Fruit fly (Drosophila melanogaster) whole organism, embryonic: ENCODE data around the gene Ir68b.

Experiments
- B-H1 ChIP-seq: fragments of 200-800 bp; sonication (Bioruptor generic); IDR thresholded peaks from 3 replicates; pipeline ENCODE4 v1.3.6; 2022; ENCODE audit warnings: missing biosample characterization, missing genetic modification characterization
- Blimp-1 ChIP-seq: fragments of 200-800 bp; sonication (Bioruptor generic); optimal IDR thresholded peaks from 3 replicates; lab custom pipeline; 2018; ENCODE audit warnings: missing biosample characterization, missing genetic modification characterization, mild to moderate bottlenecking, moderate library complexity, missing genetic modification reagents
- CG11093 ChIP-seq: fragments of 200-800 bp; sonication (Bioruptor generic); IDR thresholded peaks from 3 replicates; pipeline ENCODE4 v1.3.6; 2022; ENCODE audit warnings: missing biosample characterization, missing genetic modification characterization
- CG12071 ChIP-seq: fragments of 200-800 bp; sonication (Bioruptor generic); optimal IDR thresholded peaks from 3 replicates; lab custom pipeline; 2018; ENCODE audit warnings: missing biosample characterization, mild to moderate bottlenecking, missing genetic modification characterization
- CG13296 ChIP-seq: fragments of 200-800 bp; sonication (Bioruptor generic); optimal IDR thresholded peaks from 3 replicates; lab custom pipeline; 2018; ENCODE audit warnings: missing biosample characterization, mild to moderate bottlenecking, missing genetic modification characterization
- CG13894 ChIP-seq: fragments of 200-800 bp; sonication (Bioruptor generic); optimal IDR thresholded peaks from 3 replicates; lab custom pipeline; 2018; ENCODE audit warnings: missing biosample characterization, mild to moderate bottlenecking, missing genetic modification characterization, moderate library complexity
- CG14860 ChIP-seq: fragments of 200-800 bp; sonication (Bioruptor generic); IDR thresholded peaks from 3 replicates; pipeline ENCODE4 v1.3.6; 2022; ENCODE audit warnings: missing biosample characterization, missing genetic modification characterization; ENCODE audit not compliant: partially characterized antibody
- CG1603 ChIP-seq: fragments of 200-800 bp; sonication (Bioruptor generic); optimal IDR thresholded peaks from 2 replicates; lab custom pipeline; 2019; ENCODE audit warnings: missing biosample characterization, mild to moderate bottlenecking, missing genetic modification characterization, moderate library complexity
- CG1647 ChIP-seq: fragments of 200-800 bp; sonication (Bioruptor generic); optimal IDR thresholded peaks from 3 replicates; lab custom pipeline; 2016; ENCODE audit warnings: missing biosample characterization, missing genetic modification characterization
- CG17186 ChIP-seq: fragments of 200-800 bp; sonication (Bioruptor generic); optimal IDR thresholded peaks from 3 replicates; lab custom pipeline; 2017; ENCODE audit warnings: missing biosample characterization, missing genetic modification reagents, missing genetic modification characterization
- CG17802 ChIP-seq: fragments of 200-800 bp; sonication (Bioruptor generic); optimal IDR thresholded peaks from 2 replicates; lab custom pipeline; 2018; ENCODE audit warnings: missing biosample characterization, mild to moderate bottlenecking, missing genetic modification characterization, moderate library complexity
- CG17912 ChIP-seq: fragments of 200-800 bp; sonication (Bioruptor generic); optimal IDR thresholded peaks from 2 replicates; lab custom pipeline; 2018; ENCODE audit warnings: missing biosample characterization, mild to moderate bottlenecking, missing genetic modification characterization
- CG1832 ChIP-seq: fragments of 200-800 bp; sonication (Bioruptor generic); optimal IDR thresholded peaks from 2 replicates; lab custom pipeline; 2017; ENCODE audit warnings: missing biosample characterization, mild to moderate bottlenecking, missing genetic modification characterization, inconsistent platforms
- CG2712 ChIP-seq: fragments of 200-800 bp; optimal IDR thresholded peaks from 3 replicates; lab custom pipeline; 2019; ENCODE audit warnings: missing biosample characterization, mild to moderate bottlenecking, missing genetic modification characterization, moderate library complexity
- CG30403 ChIP-seq: fragments of 200-800 bp; sonication (Bioruptor generic); optimal IDR thresholded peaks from 3 replicates; lab custom pipeline; 2016; ENCODE audit warnings: missing biosample characterization, missing genetic modification characterization
- CG43689 ChIP-seq: fragments of 200-800 bp; sonication (Bioruptor generic); IDR thresholded peaks from 2 replicates; pipeline ENCODE4 v1.3.6; 2022; ENCODE audit warnings: missing biosample characterization, missing genetic modification characterization
- CG6689 ChIP-seq: fragments of 200-800 bp; sonication (Bioruptor generic); IDR thresholded peaks from 2 replicates; pipeline ENCODE4 v1.3.6; 2022; ENCODE audit warnings: missing biosample characterization, missing genetic modification characterization
- CG7556 ChIP-seq: fragments of 200-800 bp; sonication (Bioruptor generic); optimal IDR thresholded peaks from 2 replicates; lab custom pipeline; 2017; ENCODE audit warnings: missing biosample characterization, mild to moderate bottlenecking, missing genetic modification characterization
- CG8290 ChIP-seq, 3 experiments: fragments of 200-800 bp; sonication (Bioruptor generic); optimal IDR thresholded peaks; 2 replicates each; lab custom pipeline; 2016 to 2019; ENCODE audit warnings: missing biosample characterization in 3 of 3, missing genetic modification characterization in 3 of 3, mild to moderate bottlenecking in 2 of 3, moderate library complexity in 1 of 3
- CG9437 ChIP-seq: fragments of 200-800 bp; sonication (Bioruptor generic); optimal IDR thresholded peaks from 2 replicates; lab custom pipeline; 2018; ENCODE audit warnings: missing biosample characterization, mild to moderate bottlenecking, missing genetic modification characterization
- CG9797 ChIP-seq: fragments of 200-800 bp; sonication (Bioruptor generic); optimal IDR thresholded peaks from 3 replicates; lab custom pipeline; 2018; ENCODE audit warnings: missing biosample characterization, mild to moderate bottlenecking, missing genetic modification characterization
- CTCF ChIP-seq: fragments of 200-800 bp; sonication (Bioruptor generic); optimal IDR thresholded peaks from 2 replicates; lab custom pipeline; 2017; ENCODE audit warnings: missing biosample characterization, mild to moderate bottlenecking, missing genetic modification characterization, moderate library complexity
- Fer3 ChIP-seq: fragments of 200-800 bp; sonication (Bioruptor generic); optimal IDR thresholded peaks from 2 replicates; lab custom pipeline; 2018; ENCODE audit warnings: missing biosample characterization, mild to moderate bottlenecking, missing genetic modification characterization, moderate library complexity
- Gsc ChIP-seq: fragments of 200-800 bp; sonication (Bioruptor generic); IDR thresholded peaks from 2 replicates; pipeline ENCODE4 v1.3.6; 2022; ENCODE audit warnings: missing biosample characterization, missing genetic modification characterization
- H2.0 ChIP-seq: fragments of 200-800 bp; sonication (Bioruptor generic); IDR thresholded peaks from 2 replicates; pipeline ENCODE4 v1.3.6; 2022; ENCODE audit warnings: missing biosample characterization, missing genetic modification characterization
- Hr51 ChIP-seq, 2 experiments: fragments of 200-800 bp; sonication (Bioruptor generic); optimal IDR thresholded peaks; 2 replicates in 1 of 2; 3 replicates in 1 of 2; lab custom pipeline; 2016 to 2018; ENCODE audit warnings: missing biosample characterization in 2 of 2, missing genetic modification characterization in 2 of 2, mild to moderate bottlenecking in 1 of 2, moderate library complexity in 1 of 2
- Hr78 ChIP-seq, 2 experiments: fragments of 200-800 bp in 1 of 2; fragments of >200 bp in 1 of 2; sonication (Bioruptor generic) in 1 of 2; optimal IDR thresholded peaks; 2 replicates each; lab custom pipeline; 2017 to 2019; ENCODE audit warnings: missing biosample characterization in 2 of 2, missing genetic modification characterization in 2 of 2, mild to moderate bottlenecking in 1 of 2, moderate library complexity in 1 of 2
- Lim3 ChIP-seq: fragments of 200-800 bp; sonication (Bioruptor generic); IDR thresholded peaks from 2 replicates; pipeline ENCODE4 v1.3.6; 2022; ENCODE audit warnings: missing biosample characterization, missing genetic modification characterization
- Oli ChIP-seq: fragments of 200-800 bp; sonication (Bioruptor generic); optimal IDR thresholded peaks from 2 replicates; lab custom pipeline; 2018; ENCODE audit warnings: missing biosample characterization, mild to moderate bottlenecking, missing genetic modification characterization, moderate library complexity
- Poxn ChIP-seq: fragments of 200-800 bp; sonication (Bioruptor generic); IDR thresholded peaks from 2 replicates; pipeline ENCODE4 v1.3.6; 2022; ENCODE audit warnings: missing biosample characterization, missing genetic modification characterization
- Scr ChIP-seq: fragments of 200-800 bp; sonication (Bioruptor generic); IDR thresholded peaks from 2 replicates; pipeline ENCODE4 v1.3.6; 2022; ENCODE audit warnings: missing biosample characterization, missing genetic modification characterization; ENCODE audit not compliant: partially characterized antibody
- ase ChIP-seq: fragments of 200-800 bp; sonication (Bioruptor generic); IDR thresholded peaks from 3 replicates; pipeline ENCODE4 v1.3.6; 2022; ENCODE audit warnings: missing biosample characterization, missing genetic modification characterization
- bigmax ChIP-seq: fragments of 200-800 bp; sonication (Bioruptor generic); optimal IDR thresholded peaks from 2 replicates; lab custom pipeline; 2018; ENCODE audit warnings: missing biosample characterization, mild to moderate bottlenecking, missing genetic modification characterization
- crp ChIP-seq, 2 experiments: fragments of 200-800 bp; sonication (Bioruptor generic); optimal IDR thresholded peaks; 2 replicates in 1 of 2; 3 replicates in 1 of 2; lab custom pipeline; 2017; ENCODE audit warnings: missing biosample characterization in 2 of 2, missing genetic modification characterization in 2 of 2, mild to moderate bottlenecking in 1 of 2, moderate library complexity in 1 of 2
- fd96Cb ChIP-seq: fragments of 200-800 bp; sonication (Bioruptor generic); optimal IDR thresholded peaks from 2 replicates; lab custom pipeline; 2018; ENCODE audit warnings: missing biosample characterization, mild to moderate bottlenecking, missing genetic modification characterization, moderate library complexity
- gem ChIP-seq: fragments of 200-800 bp; sonication (Bioruptor generic); optimal IDR thresholded peaks from 2 replicates; lab custom pipeline; 2019; ENCODE audit warnings: missing biosample characterization, mild to moderate bottlenecking, missing genetic modification characterization, moderate library complexity
- h ChIP-seq: fragments of >200 bp; optimal IDR thresholded peaks from 2 replicates; lab custom pipeline; 2017
- ken ChIP-seq: fragments of 200-800 bp; sonication (Bioruptor generic); IDR thresholded peaks from 3 replicates; pipeline ENCODE4 v1.3.6; 2022; ENCODE audit warnings: missing biosample characterization, missing genetic modification characterization
- lbe ChIP-seq: fragments of 200-800 bp; sonication (Bioruptor generic); optimal IDR thresholded peaks from 2 replicates; lab custom pipeline; 2016; ENCODE audit warnings: missing biosample characterization, mild to moderate bottlenecking, missing genetic modification characterization
- lilli ChIP-seq: fragments of 200-800 bp; sonication (Bioruptor generic); optimal IDR thresholded peaks from 3 replicates; lab custom pipeline; 2016; ENCODE audit warnings: missing biosample characterization, missing genetic modification characterization
- lola ChIP-seq, 3 experiments: fragments of >200 bp in 2 of 3; fragments of 200-800 bp in 1 of 3; sonication (Bioruptor generic) in 1 of 3; optimal IDR thresholded peaks; 2 replicates each; lab custom pipeline; 2017 to 2019; ENCODE audit warnings: missing biosample characterization in 3 of 3, missing genetic modification characterization in 3 of 3, mild to moderate bottlenecking in 1 of 3, moderate library complexity in 1 of 3
- mam ChIP-seq: fragments of 200-800 bp; sonication (Bioruptor generic); optimal IDR thresholded peaks from 3 replicates; lab custom pipeline; 2016; ENCODE audit warnings: missing biosample characterization, missing genetic modification characterization
- nerfin-2 ChIP-seq: fragments of 200-800 bp; sonication (Bioruptor generic); IDR thresholded peaks from 2 replicates; pipeline ENCODE4 v1.3.6; 2022; ENCODE audit warnings: missing biosample characterization, missing genetic modification characterization; ENCODE audit not compliant: partially characterized antibody
- sisA ChIP-seq: fragments of 200-800 bp; sonication (Bioruptor generic); IDR thresholded peaks from 2 replicates; pipeline ENCODE4 v1.3.6; 2022; ENCODE audit warnings: missing biosample characterization, missing genetic modification characterization
- vvl ChIP-seq: fragments of 200-800 bp; sonication (Bioruptor generic); IDR thresholded peaks from 2 replicates; pipeline ENCODE4 v1.3.6; 2022; ENCODE audit warnings: missing biosample characterization, missing genetic modification characterization

Ir68b gene

dm6 chr3L:12114188-12114587, 13.0 kb downstream of the Ir68b start (continued):
- TF ChIP-seq CG7556 (no peak), lilli (GFP tag; lab: Kevin White, UChicago) (no peak), CG12071 (GFP tag; lab: Kevin White, UChicago) (no peak), H2.0 (GFP tag; lab: Robert Waterston, UW) (no peak), vvl (GFP tag; lab: Robert Waterston, UW) (peak; percentile 67), CG11093 (GFP tag; lab: Robert Waterston, UW) (no peak), sisA (GFP tag; lab: Robert Waterston, UW) (peak; percentile 22; the same call in 1 of the 2 replicates), CG17186 (GFP tag; lab: Kevin White, UChicago) (no peak), CG9437 (GFP tag; lab: Kevin White, UChicago) (no peak), B-H1 (GFP tag; lab: Robert Waterston, UW) (no peak), crp (GFP tag; optimal IDR thresholded peaks at IDR 0.05; lab: Kevin White, UChicago) (no peak), Hr51 (GFP tag; optimal IDR thresholded peaks at IDR 0.05; lab: Kevin White, UChicago) (no peak), Gsc (GFP tag; lab: Robert Waterston, UW) (no peak), CG1832 (no peak), Blimp-1 (GFP tag; lab: Kevin White, UChicago) (no peak), CG6689 (0 out of 2 replicates have a peak, but pooled peaks have one; percentile 32), CG13296 (no peak), gem (tag; lab: Kevin White, UChicago) (peak; percentile 33), CG1603 (tag; lab: Kevin White, UChicago) (no peak), Lim3 (GFP tag; lab: Robert Waterston, UW) (no peak), CG1647 (GFP tag; lab: Kevin White, UChicago) (no peak), bigmax (no peak), CG17802 (tag; lab: Kevin White, UChicago) (no peak), CG30403 (GFP tag; lab: Kevin White, UChicago) (peak; percentile 5), CG14860 (no peak), Fer3 (no peak), Hr78 (GFP tag; optimal IDR thresholded peaks at IDR 0.05; lab: Kevin White, UChicago) (no peak), lola (GFP tag; optimal IDR thresholded peaks at IDR 0.05; lab: Kevin White, UChicago) (no peak), CG13894 (tag; lab: Kevin White, UChicago) (no peak), nerfin-2 (GFP tag; lab: Robert Waterston, UW) (no peak), Oli (no peak), CG2712 (tag; lab: Kevin White, UChicago) (peak; percentile 41), mam (GFP tag; lab: Kevin White, UChicago) (no peak), ken (no peak), CTCF (GFP tag; lab: Kevin White, UChicago) (no peak), CG8290 (GFP tag; optimal IDR thresholded peaks at IDR 0.05; lab: Kevin White, UChicago) (no peak), CG8290 (tag; optimal IDR thresholded peaks at IDR 0.05; lab: Kevin White, UChicago) (no peak), fd96Cb (tag; lab: Kevin White, UChicago) (peak; percentile 34), CG43689 (no peak), CG9797 (GFP tag; lab: Kevin White, UChicago) (no peak), Poxn (GFP tag; lab: Robert Waterston, UW) (no peak), lbe (GFP tag; lab: Kevin White, UChicago) (peak; percentile 34), CG17912 (no peak), ase (GFP tag; lab: Robert Waterston, UW) (no peak), h (lab: Kevin White, UChicago) (no peak), Scr (GFP tag; lab: Robert Waterston, UW) (no peak)
